Fruit fly (Drosophila melanogaster): ENCODE measurements around the gene Jhbp2.

Jhbp2 gene

DNA sequence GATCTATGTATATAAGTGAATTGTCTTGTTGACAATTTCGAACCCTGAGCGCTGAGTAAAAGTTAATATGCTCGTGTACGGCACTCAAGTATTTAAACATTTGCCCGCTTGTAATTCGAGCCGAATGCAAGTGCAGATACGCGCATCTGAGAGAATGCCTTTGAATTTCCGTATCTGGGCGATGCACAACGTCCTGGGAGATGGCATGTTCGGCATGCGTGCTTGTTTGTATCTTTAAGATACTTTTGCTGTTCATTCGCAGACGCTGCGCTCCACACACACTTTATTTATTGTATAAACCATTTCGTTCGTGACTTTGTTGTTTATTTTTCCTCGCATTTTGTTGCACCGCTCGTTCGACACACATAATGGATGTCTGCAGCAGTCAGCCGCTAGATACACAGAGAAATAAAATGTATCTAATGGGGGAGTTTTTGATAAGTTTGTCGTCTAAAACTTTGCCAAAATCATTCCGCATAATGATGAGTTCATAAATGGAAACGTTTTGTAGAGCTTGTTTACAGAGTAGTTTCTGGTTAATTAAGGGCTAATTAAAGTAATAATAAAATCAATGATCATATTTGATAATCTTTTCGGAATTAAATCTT is 12.7 kb upstream of the Jhbp2 start:
- TF ChIP-seq Sin3A (optimal IDR thresholded peaks at IDR 0.05) (no peak), h (optimal IDR thresholded peaks at IDR 0.05) (no peak), psq (optimal IDR thresholded peaks at IDR 0.05) (no peak), ttk (optimal IDR thresholded peaks at IDR 0.05) (no peak), insv (optimal IDR thresholded peaks at IDR 0.05) (no peak), Myc (optimal IDR thresholded peaks at IDR 0.05) (no peak)

DNA sequence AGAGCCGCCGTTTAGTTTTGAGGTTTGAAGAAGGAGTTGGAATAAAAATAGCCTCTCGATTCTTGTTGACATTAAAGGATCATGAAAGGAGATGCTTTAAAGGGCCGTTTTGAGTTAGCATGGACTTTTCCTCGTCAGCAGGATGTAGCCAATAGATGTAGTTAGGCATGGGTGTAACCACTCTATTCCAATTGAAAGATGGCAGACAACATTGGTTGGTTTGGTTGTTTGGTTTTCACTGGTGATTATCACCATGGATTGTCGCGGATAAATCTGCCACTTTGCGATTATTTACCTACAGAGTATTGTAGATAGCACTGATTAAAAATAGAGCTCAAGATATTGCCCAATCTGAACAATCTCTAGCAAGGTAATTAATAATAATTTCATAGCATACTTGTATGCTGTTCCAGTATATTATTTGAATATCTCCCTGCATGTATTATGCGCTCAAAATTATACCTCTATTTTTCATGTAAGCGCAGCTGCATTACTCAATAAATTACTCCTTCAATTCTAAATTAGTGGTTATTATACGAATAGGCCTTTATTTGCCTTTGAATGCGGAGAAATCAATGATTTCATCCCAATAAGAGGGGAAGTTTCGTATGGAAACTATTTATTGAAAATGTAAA is 11.9 kb upstream of the Jhbp2 start:
- TF ChIP-seq psq (optimal IDR thresholded peaks at IDR 0.05), result no peak
- TF ChIP-seq h (optimal IDR thresholded peaks at IDR 0.05), result no peak
- no peak for TF ChIP-seq ttk (optimal IDR thresholded peaks at IDR 0.05)
- TF ChIP-seq Sin3A (optimal IDR thresholded peaks at IDR 0.05), result no peak
- no peak for TF ChIP-seq insv (optimal IDR thresholded peaks at IDR 0.05)
- no peak for TF ChIP-seq Myc (optimal IDR thresholded peaks at IDR 0.05)

DNA sequence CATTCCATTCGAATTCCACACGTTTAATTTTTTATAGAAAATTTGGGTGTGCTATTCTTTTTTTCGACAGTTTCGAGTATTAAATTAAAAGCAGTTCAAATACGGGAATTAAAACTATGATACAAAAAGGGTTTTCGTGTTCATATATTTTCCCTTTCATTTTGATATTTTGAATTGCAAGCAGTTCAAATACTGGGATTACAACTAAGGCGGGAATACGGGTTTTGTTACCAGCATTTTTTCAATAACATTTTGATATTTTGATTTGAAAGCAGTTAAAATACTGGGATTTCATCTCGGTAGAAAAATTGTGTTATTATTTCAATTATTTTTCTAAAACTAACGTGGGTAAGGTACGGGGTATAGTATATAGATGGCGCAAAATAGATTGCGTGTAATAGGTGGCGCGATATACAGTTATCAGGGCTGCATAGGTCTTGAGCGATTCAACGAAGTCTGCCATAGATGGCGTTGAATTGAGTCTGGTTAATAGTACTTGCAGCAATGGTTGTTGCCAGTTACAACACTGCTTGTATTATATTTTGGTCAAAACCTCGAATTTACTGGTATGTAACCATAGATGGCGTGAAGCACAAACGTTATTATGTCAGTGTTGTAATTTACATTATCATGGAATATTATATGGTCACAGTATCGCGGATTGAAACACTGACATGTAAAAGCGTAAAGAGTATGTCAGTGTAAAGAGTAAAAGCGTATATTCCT is 9.4 kb upstream of the Jhbp2 start:
- TF ChIP-seq ttk (optimal IDR thresholded peaks at IDR 0.05) (no peak), h (optimal IDR thresholded peaks at IDR 0.05) (no peak), insv (optimal IDR thresholded peaks at IDR 0.05) (no peak), Myc (optimal IDR thresholded peaks at IDR 0.05) (no peak), psq (optimal IDR thresholded peaks at IDR 0.05) (no peak), Sin3A (optimal IDR thresholded peaks at IDR 0.05) (no peak)

DNA sequence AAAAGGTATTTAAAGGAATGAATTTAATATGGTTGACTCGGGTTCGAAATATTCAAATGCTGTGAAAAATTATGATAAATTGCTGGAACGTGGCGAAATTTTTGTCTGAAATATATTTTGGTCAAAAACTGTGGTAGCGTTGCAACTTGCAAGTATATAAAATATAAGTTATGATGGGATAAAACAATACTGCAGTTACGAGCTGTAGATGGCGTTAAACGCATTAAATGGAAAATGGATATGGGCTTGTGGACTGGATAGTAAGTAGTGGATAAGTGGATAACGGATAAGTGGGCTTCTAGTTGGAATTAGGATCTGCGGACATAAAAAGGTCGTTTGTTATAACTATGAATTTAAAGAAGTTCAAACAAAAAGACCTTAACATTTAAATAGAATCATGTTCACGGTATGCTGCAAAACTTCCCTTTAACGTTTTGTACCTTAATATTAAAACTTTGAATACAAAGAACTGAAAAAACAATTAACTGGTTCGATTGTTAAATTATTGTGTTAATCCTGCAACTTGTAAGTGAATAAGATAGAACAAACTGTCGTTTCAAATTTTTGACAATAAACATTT is 8.1 kb upstream of the Jhbp2 start:
- TF ChIP-seq insv (optimal IDR thresholded peaks at IDR 0.05) (no peak), Myc (optimal IDR thresholded peaks at IDR 0.05) (no peak), ttk (optimal IDR thresholded peaks at IDR 0.05) (no peak)

DNA sequence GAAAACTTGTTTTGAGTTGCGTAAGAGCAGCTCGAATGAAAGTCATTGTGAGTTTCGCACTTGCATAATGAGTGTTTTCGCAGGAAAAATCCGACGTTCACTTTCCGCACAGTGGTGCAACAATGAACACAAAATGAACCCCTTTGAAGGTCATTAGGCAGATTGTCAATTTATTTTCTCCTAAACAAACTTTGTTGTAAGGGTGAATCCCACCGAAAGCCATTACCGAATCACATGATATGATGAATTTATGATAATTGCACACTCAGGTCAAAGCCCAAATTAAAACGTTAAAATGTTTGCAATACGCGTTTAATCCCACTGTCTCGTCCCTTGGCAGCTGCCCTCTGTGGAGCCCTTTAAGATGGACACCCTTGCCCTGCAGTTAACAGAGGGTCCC is 6.1 kb upstream of the Jhbp2 start:
- no peak for TF ChIP-seq Myc (optimal IDR thresholded peaks at IDR 0.05)
- TF ChIP-seq h (optimal IDR thresholded peaks at IDR 0.05), result no peak
- TF ChIP-seq ttk (optimal IDR thresholded peaks at IDR 0.05), result no peak
- TF ChIP-seq Sin3A (optimal IDR thresholded peaks at IDR 0.05), result no peak
- TF ChIP-seq insv (optimal IDR thresholded peaks at IDR 0.05), result no peak
- TF ChIP-seq psq (optimal IDR thresholded peaks at IDR 0.05), result no peak

DNA sequence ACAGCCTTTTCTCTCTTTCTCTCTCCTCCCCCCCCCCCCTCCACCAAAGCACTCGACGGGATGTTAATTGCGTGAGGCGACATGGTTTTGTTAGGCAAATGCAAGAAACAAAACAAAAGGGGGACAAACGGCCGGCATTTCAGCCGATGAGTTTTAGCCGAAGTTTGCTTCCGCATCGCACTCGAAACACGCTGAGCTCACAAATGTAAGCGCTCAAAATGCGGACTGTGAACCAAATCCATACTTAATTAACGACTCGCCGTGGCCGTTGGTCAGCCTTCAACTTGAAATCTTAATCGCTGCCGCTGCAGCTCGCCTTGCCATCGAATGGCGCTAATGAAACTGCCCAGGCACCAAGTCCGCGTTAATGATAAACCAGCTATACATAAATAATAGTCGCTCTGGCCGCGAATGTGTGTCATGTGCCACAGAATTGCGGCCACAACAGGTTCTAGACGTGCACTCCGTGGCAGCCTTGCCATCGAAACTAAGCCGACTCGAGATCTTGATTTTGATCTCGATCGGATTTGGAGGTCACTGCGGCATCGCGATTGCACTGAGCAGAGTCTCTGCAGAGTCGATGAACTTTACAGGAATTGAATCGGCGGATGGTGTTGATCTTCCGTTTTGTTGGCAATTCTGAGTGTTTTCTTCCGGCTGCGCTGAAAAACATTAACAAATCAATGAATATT is 5.2 kb upstream of the Jhbp2 start:
- TF ChIP-seq psq (optimal IDR thresholded peaks at IDR 0.05) (no peak), insv (optimal IDR thresholded peaks at IDR 0.05) (no peak), Sin3A (optimal IDR thresholded peaks at IDR 0.05) (no peak), ttk (optimal IDR thresholded peaks at IDR 0.05) (no peak), Myc (optimal IDR thresholded peaks at IDR 0.05) (no peak), h (optimal IDR thresholded peaks at IDR 0.05) (no peak)

DNA sequence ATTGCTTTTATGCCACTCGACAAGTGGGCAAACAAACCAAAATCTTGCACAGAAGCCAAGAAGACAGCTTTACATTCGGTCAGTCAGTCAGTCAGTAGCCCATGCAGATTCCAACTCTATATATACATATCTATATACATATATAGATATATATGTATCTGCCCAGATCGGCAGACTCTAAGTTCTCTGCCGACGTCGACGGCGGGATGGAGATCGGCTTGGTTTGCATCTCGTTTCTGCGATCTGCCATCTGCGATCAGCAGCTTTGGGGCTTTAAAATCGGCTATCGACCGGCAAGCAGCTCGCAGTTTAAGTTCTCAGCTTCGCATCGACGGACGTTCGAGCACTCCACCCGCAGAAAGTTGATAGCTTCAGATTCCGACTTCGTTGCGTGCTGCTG is 4.0 kb upstream of the Jhbp2 start, which contains the start of gene Jhbp1:
TSS of gene Jhbp1 (plus strand) at position 301 of the 400 bp plus-strand sequence.
- no peak for TF ChIP-seq h (optimal IDR thresholded peaks at IDR 0.05)
- no peak for TF ChIP-seq insv (optimal IDR thresholded peaks at IDR 0.05)
- TF ChIP-seq ttk (optimal IDR thresholded peaks at IDR 0.05), result no peak
- TF ChIP-seq Sin3A (optimal IDR thresholded peaks at IDR 0.05), result no peak
- no peak for TF ChIP-seq Myc (optimal IDR thresholded peaks at IDR 0.05)
- no peak for TF ChIP-seq psq (optimal IDR thresholded peaks at IDR 0.05)

DNA sequence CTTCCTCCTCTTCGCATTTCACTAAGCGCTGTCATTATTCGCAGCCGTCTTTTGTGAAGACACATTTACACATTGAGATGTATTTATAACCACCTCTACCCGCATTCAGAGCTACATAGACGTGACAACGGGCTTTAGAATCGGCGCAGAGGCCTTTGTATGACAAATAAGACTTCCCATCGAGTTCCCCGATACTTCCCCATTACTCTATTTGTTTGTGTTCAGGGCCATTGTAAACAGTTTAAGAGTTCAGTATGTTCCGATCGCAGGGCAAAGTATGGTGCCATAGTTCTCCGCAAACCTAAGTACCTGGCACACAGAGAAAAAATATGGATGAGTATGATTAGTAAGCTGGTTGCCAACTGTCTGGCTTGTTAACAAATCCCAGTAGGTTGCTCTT is 2.8 kb upstream of the Jhbp2 start:
- no peak for TF ChIP-seq Myc (optimal IDR thresholded peaks at IDR 0.05)
- no peak for TF ChIP-seq h (optimal IDR thresholded peaks at IDR 0.05)
- TF ChIP-seq insv (optimal IDR thresholded peaks at IDR 0.05), result no peak
- TF ChIP-seq Sin3A (optimal IDR thresholded peaks at IDR 0.05), result no peak
- TF ChIP-seq ttk (optimal IDR thresholded peaks at IDR 0.05), result no peak
- TF ChIP-seq psq (optimal IDR thresholded peaks at IDR 0.05), result no peak

DNA sequence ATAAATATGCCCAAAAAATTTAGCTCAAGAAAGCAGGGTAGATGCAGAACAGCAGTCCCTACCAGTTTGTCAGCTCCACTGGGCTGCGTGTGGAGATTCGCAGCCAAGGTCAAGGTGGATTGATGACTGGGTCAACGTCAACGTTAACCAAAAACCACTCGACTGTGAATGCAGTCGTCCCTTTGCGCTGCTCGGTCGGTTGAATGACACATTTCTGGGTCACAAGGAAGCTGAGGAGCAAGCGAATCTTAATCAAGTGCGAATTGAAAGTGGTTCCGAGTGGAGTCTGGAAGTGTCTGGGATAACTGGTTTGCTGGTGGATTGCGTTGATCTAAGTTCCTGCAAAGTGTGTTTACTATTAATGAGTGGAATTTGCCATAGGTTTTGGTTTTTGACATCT is 2.2 kb upstream of the Jhbp2 start:
- no peak for TF ChIP-seq Sin3A (optimal IDR thresholded peaks at IDR 0.05)

DNA sequence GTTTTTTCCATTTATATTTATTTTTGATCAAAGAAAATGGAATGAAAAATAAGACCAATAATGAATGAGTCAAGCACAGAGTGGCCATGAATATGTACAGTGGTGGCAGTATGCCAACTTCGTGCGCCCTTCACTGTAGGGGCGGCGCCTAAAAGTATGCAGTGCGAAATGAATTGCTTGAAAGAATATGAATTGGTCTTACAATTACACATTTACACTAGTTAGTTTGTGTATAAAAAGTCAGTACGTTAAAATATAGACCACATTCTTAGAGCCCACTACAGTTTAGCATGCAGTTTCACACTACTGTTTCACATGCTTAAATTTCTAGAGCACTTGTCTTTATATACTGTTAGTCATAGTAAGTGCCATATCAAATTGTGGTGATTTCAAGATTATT is 1.5 kb upstream of the Jhbp2 start:
- TF ChIP-seq h (optimal IDR thresholded peaks at IDR 0.05) (peak; percentile 71), insv (optimal IDR thresholded peaks at IDR 0.05) (no peak)

DNA sequence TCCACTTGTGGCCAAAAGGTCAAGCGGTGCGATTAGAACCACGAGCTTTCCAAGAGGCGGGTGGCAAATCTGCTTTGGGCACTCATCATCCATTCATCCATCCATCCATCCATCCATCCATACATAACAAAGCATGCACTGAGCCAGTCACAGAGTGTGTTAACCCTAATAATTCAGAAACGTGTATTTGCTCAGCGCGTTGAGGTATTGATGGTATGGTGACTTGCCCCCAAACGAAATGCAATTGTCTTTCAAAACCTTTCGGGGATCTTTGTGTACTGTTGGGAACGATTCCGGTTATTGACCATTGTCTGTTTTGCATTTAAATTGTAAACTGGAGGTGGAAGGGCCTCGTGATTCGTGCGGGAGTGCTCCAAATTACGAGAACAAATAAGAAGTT is 795 bp upstream of the Jhbp2 start:
- no peak for TF ChIP-seq psq (optimal IDR thresholded peaks at IDR 0.05)

DNA sequence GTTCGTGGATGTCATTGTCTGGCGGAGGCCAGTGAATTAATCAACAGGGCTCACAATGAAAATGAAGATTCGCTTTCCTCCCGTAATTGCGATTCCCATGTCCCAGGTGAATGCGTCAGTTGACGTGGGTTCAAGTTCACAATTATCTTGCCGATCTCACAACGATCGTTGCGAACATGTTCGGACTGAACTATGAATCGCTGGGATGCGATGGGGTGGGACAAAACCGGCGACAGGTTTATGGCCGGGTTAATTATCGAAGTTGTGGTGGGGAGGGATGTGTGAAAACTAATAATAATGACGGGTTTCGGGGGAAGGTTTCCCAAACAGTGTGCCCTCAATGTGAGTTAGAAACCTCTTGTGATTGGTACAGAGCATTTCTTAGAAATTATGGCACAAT is 1.0 kb downstream of the Jhbp2 start:
- TF ChIP-seq psq (optimal IDR thresholded peaks at IDR 0.05), result no peak

DNA sequence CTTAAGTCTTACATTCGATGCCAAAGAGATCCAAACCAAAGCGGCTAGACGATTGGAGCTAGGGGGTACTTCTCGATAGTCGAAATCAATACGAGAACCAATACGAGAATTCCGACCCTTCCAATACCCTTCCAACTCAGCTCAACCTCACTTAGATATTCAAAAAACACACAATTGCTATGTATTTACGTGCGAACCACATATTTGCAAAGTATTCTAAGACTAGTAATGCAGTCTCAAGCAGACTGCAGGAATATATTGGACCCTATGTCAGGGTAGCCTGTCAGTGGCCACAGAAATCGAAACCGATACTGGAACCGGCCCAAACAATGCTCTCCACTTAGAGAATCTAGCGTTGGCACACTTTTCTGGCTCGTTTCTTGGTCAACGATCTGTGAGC is 3.3 kb downstream of the Jhbp2 start:
- TF ChIP-seq Sin3A (optimal IDR thresholded peaks at IDR 0.05) (no peak), h (optimal IDR thresholded peaks at IDR 0.05) (no peak), Myc (optimal IDR thresholded peaks at IDR 0.05) (no peak), psq (optimal IDR thresholded peaks at IDR 0.05) (no peak), insv (optimal IDR thresholded peaks at IDR 0.05) (no peak), ttk (optimal IDR thresholded peaks at IDR 0.05) (no peak)
